Worm (Caenorhabditis elegans) whole organism, young adult: Measurements from ENCODE around the gene ttr-29.

Source experiments
- B0019.2 ChIP-seq: fragments of 200-800 bp; sonication (Bioruptor generic); conservative IDR thresholded peaks from 2 replicates; pipeline ENCODE4 v1.3.6; 2022; ENCODE audit warnings: missing genetic modification reagents, missing genetic modification characterization, missing compliant biosample characterization
- B0336.3 ChIP-seq: fragments of 200-800 bp; sonication (Bioruptor generic); IDR thresholded peaks from 2 replicates; pipeline ENCODE4 v1.3.6; 2022; ENCODE audit warnings: missing genetic modification characterization, missing compliant biosample characterization
- C17E4.6 ChIP-seq: fragments of 200-800 bp; sonication (Bioruptor generic); IDR thresholded peaks from 2 replicates; pipeline ENCODE4 v1.3.6; 2022; ENCODE audit warnings: missing genetic modification reagents, missing genetic modification characterization, missing compliant biosample characterization
- D2030.7 ChIP-seq: fragments of 200-800 bp; sonication (Bioruptor generic); IDR thresholded peaks from 2 replicates; pipeline ENCODE4 v1.3.6; 2022; ENCODE audit warnings: missing genetic modification reagents, missing genetic modification characterization, missing compliant biosample characterization
- F10E7.11 ChIP-seq: sonication (generic microtip); optimal IDR thresholded peaks from 2 replicates; lab custom pipeline; 2017; ENCODE audit warnings: mild to moderate bottlenecking, missing genetic modification characterization, moderate library complexity, missing compliant biosample characterization
- F22D6.2 ChIP-seq: sonication (generic microtip); optimal IDR thresholded peaks from 2 replicates; lab custom pipeline; 2016; ENCODE audit warnings: mild to moderate bottlenecking, missing genetic modification characterization, missing compliant biosample characterization
- F33H1.4 ChIP-seq: fragments of 200-800 bp; sonication (Bioruptor generic); IDR thresholded peaks from 2 replicates; pipeline ENCODE4 v1.3.6; 2022; ENCODE audit warnings: missing genetic modification reagents, missing genetic modification characterization, missing compliant biosample characterization
- F49E8.2 ChIP-seq: sonication (generic microtip); optimal IDR thresholded peaks from 3 replicates; lab custom pipeline; 2017; ENCODE audit warnings: missing genetic modification characterization, mild to moderate bottlenecking, missing compliant biosample characterization, antibody characterized with exemption, moderate library complexity; ENCODE audit not compliant: insufficient read depth
- F52B5.7 ChIP-seq: sonication (generic microtip); optimal IDR thresholded peaks from 2 replicates; lab custom pipeline; 2016; ENCODE audit warnings: mild to moderate bottlenecking, missing genetic modification characterization, missing compliant biosample characterization
- F55B11.4 ChIP-seq: sonication (generic microtip); optimal IDR thresholded peaks from 2 replicates; lab custom pipeline; 2016; ENCODE audit warnings: missing compliant biosample characterization, missing genetic modification characterization, borderline replicate concordance; ENCODE audit not compliant: insufficient read depth
- Y53F4B.3 ChIP-seq: fragments of 200-800 bp; sonication (Bioruptor generic); IDR thresholded peaks from 2 replicates; pipeline ENCODE4 v1.3.6; 2022; ENCODE audit warnings: missing genetic modification reagents, missing genetic modification characterization, missing compliant biosample characterization
- Y53G8AR.9 ChIP-seq: fragments of 200-800 bp; sonication (Bioruptor generic); conservative IDR thresholded peaks from 2 replicates; pipeline ENCODE4 v1.3.6; 2022; ENCODE audit warnings: missing genetic modification reagents, missing genetic modification characterization, missing compliant biosample characterization
- Y56A3A.18 ChIP-seq: fragments of 200-800 bp; sonication (Bioruptor generic); IDR thresholded peaks from 2 replicates; pipeline ENCODE4 v1.3.6; 2022; ENCODE audit warnings: missing genetic modification reagents, missing genetic modification characterization, missing compliant biosample characterization
- Y67H2A.10 ChIP-seq: fragments of 200-800 bp; sonication (Bioruptor generic); conservative IDR thresholded peaks from 2 replicates; pipeline ENCODE4 v1.3.6; 2022; ENCODE audit warnings: missing genetic modification reagents, missing genetic modification characterization, missing compliant biosample characterization
- Y79H2A.3 ChIP-seq: fragments of 200-800 bp; sonication (Bioruptor generic); conservative IDR thresholded peaks from 2 replicates; pipeline ENCODE4 v1.3.6; 2022; ENCODE audit warnings: missing genetic modification reagents, missing genetic modification characterization, missing compliant biosample characterization
- Y95B8A.8 ChIP-seq: fragments of 200-800 bp; sonication (Bioruptor generic); IDR thresholded peaks from 2 replicates; pipeline ENCODE4 v1.3.6; 2022; ENCODE audit warnings: missing genetic modification reagents, missing genetic modification characterization, missing compliant biosample characterization
- akir-1 ChIP-seq: fragments of 200-800 bp; sonication (Bioruptor generic); optimal IDR thresholded peaks from 2 replicates; lab custom pipeline; 2018; ENCODE audit warnings: mild to moderate bottlenecking, missing genetic modification characterization, moderate library complexity, missing compliant biosample characterization
- ama-1 ChIP-seq, 3 experiments: fragments of 150-350 bp in 1 of 3; sonication (generic microtip) in 2 of 3; optimal IDR thresholded peaks; 2 replicates each; lab custom pipeline; 2014 to 2018; ENCODE audit warnings: missing biosample characterization in 2 of 3, missing genetic modification characterization in 2 of 3, missing genetic modification reagents in 2 of 3
- atf-7 ChIP-seq: sonication (generic microtip); optimal IDR thresholded peaks from 2 replicates; lab custom pipeline; 2017; ENCODE audit warnings: mild to moderate bottlenecking, missing genetic modification characterization, missing compliant biosample characterization
- bed-1 ChIP-seq: fragments of 200-800 bp; sonication (Bioruptor generic); IDR thresholded peaks from 2 replicates; pipeline ENCODE4 v1.3.6; 2022; ENCODE audit warnings: missing genetic modification reagents, missing genetic modification characterization, missing compliant biosample characterization
- ccch-3 ChIP-seq: fragments of 200-800 bp; sonication (Bioruptor generic); optimal IDR thresholded peaks from 2 replicates; lab custom pipeline; 2018; ENCODE audit warnings: mild to moderate bottlenecking, missing genetic modification characterization, missing compliant biosample characterization
- cebp-2 ChIP-seq: fragments of 200-800 bp; sonication (Bioruptor generic); IDR thresholded peaks from 2 replicates; pipeline ENCODE4 v1.3.6; 2022; ENCODE audit warnings: missing genetic modification characterization, missing compliant biosample characterization
- ceh-58 ChIP-seq: fragments of 200-800 bp; sonication (Bioruptor generic); IDR thresholded peaks from 2 replicates; pipeline ENCODE4 v1.3.6; 2022; ENCODE audit warnings: missing genetic modification characterization, missing compliant biosample characterization
- ceh-79 ChIP-seq: sonication (generic microtip); optimal IDR thresholded peaks from 2 replicates; lab custom pipeline; 2017; ENCODE audit warnings: mild to moderate bottlenecking, missing genetic modification characterization, missing compliant biosample characterization
- efl-1 ChIP-seq: fragments of 150-350 bp; optimal IDR thresholded peaks from 2 replicates; lab custom pipeline; 2014; ENCODE audit warnings: missing biosample characterization, missing genetic modification reagents, missing genetic modification characterization
- fkh-3 ChIP-seq: sonication (generic microtip); optimal IDR thresholded peaks from 2 replicates; lab custom pipeline; 2016; ENCODE audit warnings: mild to moderate bottlenecking, missing genetic modification characterization, missing compliant biosample characterization
- him-1 ChIP-seq: sonication (generic microtip); optimal IDR thresholded peaks from 2 replicates; lab custom pipeline; 2016; ENCODE audit warnings: missing genotype, missing genetic modification reagents, missing genetic modification characterization, missing compliant biosample characterization
- hmg-1.2 ChIP-seq: fragments of 200-800 bp; sonication (Bioruptor generic); IDR thresholded peaks from 2 replicates; pipeline ENCODE4 v1.3.6; 2022; ENCODE audit warnings: missing genetic modification reagents, missing genetic modification characterization, missing compliant biosample characterization
- hmg-20 ChIP-seq: fragments of 200-800 bp; sonication (Bioruptor generic); IDR thresholded peaks from 2 replicates; pipeline ENCODE4 v1.3.6; 2022; ENCODE audit warnings: missing genetic modification reagents, missing genetic modification characterization, missing compliant biosample characterization
- lin-26 ChIP-seq: fragments of 200-800 bp; sonication (Bioruptor generic); IDR thresholded peaks from 2 replicates; pipeline ENCODE4 v1.3.6; 2022; ENCODE audit warnings: missing genetic modification reagents, missing genetic modification characterization, missing compliant biosample characterization
- lin-35 ChIP-seq, 3 experiments: fragments of 150-350 bp in 2 of 3; sonication (generic microtip) in 1 of 3; optimal IDR thresholded peaks; 2 replicates each; lab custom pipeline; 2014 to 2018; ENCODE audit warnings: missing biosample characterization in 3 of 3, missing genetic modification characterization in 3 of 3, missing genetic modification reagents in 3 of 3
- madf-10 ChIP-seq: sonication (generic microtip); optimal IDR thresholded peaks from 2 replicates; lab custom pipeline; 2016; ENCODE audit warnings: mild to moderate bottlenecking, missing genetic modification characterization, missing compliant biosample characterization
- madf-3 ChIP-seq: fragments of 200-800 bp; sonication (Bioruptor generic); IDR thresholded peaks from 2 replicates; pipeline ENCODE4 v1.3.6; 2022; ENCODE audit warnings: missing genetic modification reagents, missing genetic modification characterization, missing compliant biosample characterization
- madf-6 ChIP-seq: fragments of 200-800 bp; sonication (Bioruptor generic); IDR thresholded peaks from 2 replicates; pipeline ENCODE4 v1.3.6; 2022; ENCODE audit warnings: missing genetic modification reagents, missing genetic modification characterization, missing compliant biosample characterization
- mcd-1 ChIP-seq: fragments of 200-800 bp; sonication (Bioruptor generic); IDR thresholded peaks from 2 replicates; pipeline ENCODE4 v1.3.6; 2022; ENCODE audit warnings: missing genetic modification reagents, missing genetic modification characterization, missing compliant biosample characterization
- mes-4 ChIP-seq: sonication (generic microtip); optimal IDR thresholded peaks from 2 replicates; lab custom pipeline; 2016; ENCODE audit warnings: missing genotype, missing genetic modification characterization, missing compliant biosample characterization
- nhr-120 ChIP-seq: fragments of 200-800 bp; sonication (Bioruptor generic); IDR thresholded peaks from 2 replicates; pipeline ENCODE4 v1.3.6; 2022; ENCODE audit warnings: missing genetic modification characterization, missing compliant biosample characterization
- nhr-90 ChIP-seq: sonication (generic microtip); optimal IDR thresholded peaks from 2 replicates; lab custom pipeline; 2016; ENCODE audit warnings: missing genotype, mild to moderate bottlenecking, missing genetic modification characterization, missing compliant biosample characterization
- sdz-38 ChIP-seq: sonication (generic microtip); optimal IDR thresholded peaks from 2 replicates; lab custom pipeline; 2016; ENCODE audit warnings: missing genotype, missing genetic modification characterization, missing compliant biosample characterization
- snpc-1.1 ChIP-seq: sonication (generic microtip); optimal IDR thresholded peaks from 2 replicates; lab custom pipeline; 2017; ENCODE audit warnings: missing genetic modification characterization, mild to moderate bottlenecking, missing compliant biosample characterization, antibody characterized with exemption, moderate library complexity, missing genotype, missing genetic modification reagents; ENCODE audit not compliant: insufficient read depth
- snpc-3.4 ChIP-seq: sonication (generic microtip); optimal IDR thresholded peaks from 2 replicates; lab custom pipeline; 2017; ENCODE audit warnings: missing genetic modification characterization, mild to moderate bottlenecking, missing compliant biosample characterization, antibody characterized with exemption, moderate library complexity, missing genotype, missing genetic modification reagents
- snpc-4 ChIP-seq, 5 experiments: fragments of 150-350 bp in 1 of 5; sonication (generic microtip) in 4 of 5; optimal IDR thresholded peaks; 2 replicates each; lab custom pipeline; 2014 to 2018; ENCODE audit warnings: missing genetic modification characterization in 5 of 5, missing biosample characterization in 3 of 5, antibody characterized with exemption in 2 of 5, mild to moderate bottlenecking in 2 of 5, missing compliant biosample characterization in 2 of 5, missing genotype in 2 of 5, moderate library complexity in 2 of 5, missing genetic modification reagents in 1 of 5
- somi-1 ChIP-seq: fragments of 200-800 bp; sonication (Bioruptor generic); optimal IDR thresholded peaks from 2 replicates; lab custom pipeline; 2018; ENCODE audit warnings: mild to moderate bottlenecking, missing genetic modification characterization, missing compliant biosample characterization
- tbp1 ChIP-seq: fragments of 200-800 bp; sonication (Bioruptor generic); optimal IDR thresholded peaks from 2 replicates; lab custom pipeline; 2018; ENCODE audit warnings: mild to moderate bottlenecking, missing genetic modification characterization, missing compliant biosample characterization
- zim-3 ChIP-seq: sonication (generic microtip); optimal IDR thresholded peaks from 2 replicates; lab custom pipeline; 2017; ENCODE audit warnings: mild to moderate bottlenecking, missing genetic modification characterization, moderate library complexity, missing compliant biosample characterization
- ztf-22 ChIP-seq: fragments of 200-800 bp; sonication (Bioruptor generic); optimal IDR thresholded peaks from 2 replicates; lab custom pipeline; 2018; ENCODE audit warnings: mild to moderate bottlenecking, missing genetic modification characterization, moderate library complexity, missing compliant biosample characterization
- ztf-26 ChIP-seq: sonication (generic microtip); optimal IDR thresholded peaks from 2 replicates; lab custom pipeline; 2017; ENCODE audit warnings: missing genetic modification characterization, missing compliant biosample characterization
- ztf-28 ChIP-seq: fragments of 200-800 bp; sonication (Bioruptor generic); IDR thresholded peaks from 2 replicates; pipeline ENCODE4 v1.3.6; 2022; ENCODE audit warnings: missing genetic modification reagents, missing genetic modification characterization, missing compliant biosample characterization

Gene ttr-29

DNA sequence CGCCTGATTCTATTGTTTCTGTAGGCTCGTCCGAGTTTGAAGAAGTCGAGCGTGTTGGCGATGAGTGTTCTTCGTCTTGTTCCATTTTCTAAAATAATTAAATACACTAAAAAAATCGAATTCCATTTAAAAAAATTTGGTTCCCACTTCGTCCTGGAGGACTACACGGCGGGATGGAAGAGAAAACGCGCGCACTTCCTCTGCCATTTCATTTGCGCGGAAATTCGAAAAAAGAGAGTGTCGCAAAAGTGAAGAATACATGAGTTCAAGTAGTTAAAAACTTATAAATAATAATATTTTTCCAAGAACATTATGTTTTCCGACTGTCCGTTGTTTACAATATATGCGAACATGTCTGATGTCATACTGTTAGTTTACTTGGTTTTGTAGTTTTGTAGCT is 36.7 kb downstream of the ttr-29 start, which contains the start of gene T07F10.3 (continued):
- TF ChIP-seq F10E7.11 (tag; lab: Kevin White, UChicago) (peak; percentile 76), akir-1 (GFP tag; lab: Kevin White, UChicago) (peak; percentile 55), F55B11.4 (tag; lab: Kevin White, UChicago) (no peak), Y67H2A.10 (GFP tag; lab: Robert Waterston, UW) (no peak), Y53G8AR.9 (peak; percentile 49; the same call in 1 of the 2 replicates), lin-35 (GFP tag; optimal IDR thresholded peaks at IDR 0.05; lab: Kevin White, UChicago) (peak; percentile 42 to 94 (median 52)), ceh-79 (tag; lab: Kevin White, UChicago) (no peak), Y56A3A.18 (no peak), zim-3 (tag; lab: Kevin White, UChicago) (peak; percentile 48), efl-1 (GFP tag; lab: Kevin White, UChicago) (peak; percentile 82), B0336.3 (0 out of 2 replicates have a peak, but pooled peaks have one; percentile 46), F49E8.2 (tag; lab: Kevin White, UChicago) (no peak), nhr-90 (tag; lab: Kevin White, UChicago) (no peak), snpc-4 (GFP tag; optimal IDR thresholded peaks at IDR 0.05; lab: Kevin White, UChicago) (no peak), snpc-4 (tag; optimal IDR thresholded peaks at IDR 0.05; lab: Kevin White, UChicago) (peak; percentile 3 to 62 (median 58)), Y95B8A.8 (no peak), lin-26 (GFP tag; lab: Robert Waterston, UW) (no peak), B0019.2 (GFP tag; lab: Robert Waterston, UW) (no peak), cebp-2 (GFP tag; lab: Robert Waterston, UW) (no peak), ztf-22 (GFP tag; lab: Kevin White, UChicago) (peak; percentile 63), Y53F4B.3 (GFP tag; lab: Robert Waterston, UW) (no peak), madf-6 (peak; percentile 83), hmg-20 (GFP tag; lab: Robert Waterston, UW) (peak; percentile 81), ztf-28 (GFP tag; lab: Robert Waterston, UW) (peak; percentile 78; the same call in 1 of the 2 replicates), mcd-1 (peak; percentile 88), F22D6.2 (peak; percentile 77), bed-1 (GFP tag; lab: Robert Waterston, UW) (no peak), snpc-1.1 (tag; lab: Kevin White, UChicago) (no peak), Y79H2A.3 (GFP tag; lab: Robert Waterston, UW) (no peak), atf-7 (tag; lab: Kevin White, UChicago) (peak; percentile 57), nhr-120 (GFP tag; lab: Robert Waterston, UW) (no peak), hmg-1.2 (GFP tag; lab: Robert Waterston, UW) (peak; percentile 35), ama-1 (optimal IDR thresholded peaks at IDR 0.05; lab: Kevin White, UChicago) (no peak), ama-1 (GFP tag; optimal IDR thresholded peaks at IDR 0.05; lab: Kevin White, UChicago) (no peak), ceh-58 (GFP tag; lab: Robert Waterston, UW) (no peak), D2030.7 (GFP tag; lab: Robert Waterston, UW) (peak; percentile 39; the same call in 1 of the 2 replicates), snpc-3.4 (tag; lab: Kevin White, UChicago) (peak; percentile 56), F33H1.4 (peak; percentile 63), madf-3 (GFP tag; lab: Robert Waterston, UW) (peak; percentile 90), mes-4 (tag; lab: Kevin White, UChicago) (no peak), ccch-3 (GFP tag; lab: Kevin White, UChicago) (peak; percentile 94), tbp1 (GFP tag; lab: Kevin White, UChicago) (peak; percentile 48), somi-1 (no peak), madf-10 (peak; percentile 74), C17E4.6 (GFP tag; lab: Robert Waterston, UW) (no peak), sdz-38 (tag; lab: Kevin White, UChicago) (no peak), fkh-3 (no peak), him-1 (peak; percentile 67), F52B5.7 (tag; lab: Kevin White, UChicago) (peak; percentile 59), ztf-26 (no peak)
